Fruit fly (Drosophila melanogaster) whole organism, pupa: ENCODE results near the gene CG12672.

Experiments used
- CG14655 ChIP-seq: fragments of 200-800 bp; sonication (Bioruptor generic); optimal IDR thresholded peaks from 3 replicates; lab custom pipeline; 2017; ENCODE audit warnings: mild to moderate bottlenecking, missing biosample characterization, missing genetic modification reagents, missing genetic modification characterization
- CG32121 ChIP-seq: fragments of 200-800 bp; sonication (Bioruptor generic); IDR thresholded peaks from 2 replicates; pipeline ENCODE4 v1.3.6; 2022; ENCODE audit warnings: missing biosample characterization, missing genetic modification characterization
- CG34367 ChIP-seq: fragments of 200-800 bp; sonication (Bioruptor generic); optimal IDR thresholded peaks from 2 replicates; lab custom pipeline; 2018; ENCODE audit warnings: missing biosample characterization, mild to moderate bottlenecking, missing genetic modification characterization
- CG8301 ChIP-seq: fragments of 200-800 bp; sonication (Bioruptor generic); optimal IDR thresholded peaks from 2 replicates; lab custom pipeline; 2018; ENCODE audit warnings: missing biosample characterization, mild to moderate bottlenecking, missing genetic modification characterization
- CG9948 ChIP-seq: fragments of 200-800 bp; sonication (Bioruptor generic); optimal IDR thresholded peaks from 2 replicates; lab custom pipeline; 2018; ENCODE audit warnings: missing biosample characterization, mild to moderate bottlenecking, missing genetic modification characterization, moderate library complexity
- Pif1A ChIP-seq: fragments of 200-800 bp; sonication (Bioruptor generic); optimal IDR thresholded peaks from 3 replicates; lab custom pipeline; 2016; ENCODE audit warnings: missing biosample characterization, missing genetic modification characterization
- Pif1B ChIP-seq: fragments of 200-800 bp; sonication (Bioruptor generic); optimal IDR thresholded peaks from 3 replicates; lab custom pipeline; 2016; ENCODE audit warnings: missing biosample characterization, missing genetic modification characterization
- Snoo ChIP-seq: fragments of 200-800 bp; sonication (Bioruptor generic); optimal IDR thresholded peaks from 3 replicates; lab custom pipeline; 2017; ENCODE audit warnings: missing biosample characterization, mild to moderate bottlenecking, missing genetic modification characterization, inconsistent platforms

DNA sequence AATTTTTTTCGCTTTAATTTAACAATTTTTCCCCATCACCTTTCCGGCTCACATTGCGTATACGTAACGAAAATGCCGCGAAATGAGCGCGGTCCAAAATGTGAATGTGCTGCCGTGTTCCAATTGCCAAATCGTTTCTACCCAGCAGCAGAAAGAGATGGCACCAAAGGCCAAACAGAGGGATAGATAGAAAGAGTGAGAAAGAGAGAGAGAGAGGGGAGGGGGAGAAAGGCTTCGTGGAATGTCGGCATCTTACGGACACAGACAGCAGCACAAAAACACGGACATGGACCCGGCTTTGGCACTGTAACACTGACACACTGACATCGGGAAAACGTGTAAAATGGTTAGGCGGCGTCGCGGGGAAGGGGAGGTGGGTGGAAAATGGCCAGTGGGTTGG is 11.9 kb downstream of the CG12672 start:
- TF ChIP-seq Pif1B (GFP tag; lab: Kevin White, UChicago): no peak
- no peak for TF ChIP-seq CG9948 (tag; lab: Kevin White, UChicago)
- TF ChIP-seq Pif1A (GFP tag; lab: Kevin White, UChicago): no peak
- TF ChIP-seq CG34367 (tag; lab: Kevin White, UChicago): no peak
- no peak for TF ChIP-seq CG14655 (GFP tag; lab: Kevin White, UChicago)
- no peak for TF ChIP-seq CG32121 (GFP tag; lab: Robert Waterston, UW)
- no peak for TF ChIP-seq Snoo (tag; lab: Kevin White, UChicago)
- TF ChIP-seq CG8301: no peak
